Fruit fly (Drosophila melanogaster): ENCODE measurements around the gene jp.

dm6 chr2L:9565387-9565786 lies 1.2 kb downstream of the jp start, which contains the start of gene CG46468:
- no peak for TF ChIP-seq achi (GFP tag; optimal IDR thresholded peaks at IDR 0.05)
- TF ChIP-seq Hr39 (GFP tag; optimal IDR thresholded peaks at IDR 0.05), result no peak
- TF ChIP-seq CG6276 (GFP tag; optimal IDR thresholded peaks at IDR 0.05), result no peak
- TF ChIP-seq CG16779 (tag; optimal IDR thresholded peaks at IDR 0.05), result no peak
- TF ChIP-seq dac (GFP tag; optimal IDR thresholded peaks at IDR 0.05), result no peak
- no peak for TF ChIP-seq CG11762 (GFP tag; optimal IDR thresholded peaks at IDR 0.05; ENCODE audit: insufficient read depth)
- no peak for TF ChIP-seq CG9139 (GFP tag; optimal IDR thresholded peaks at IDR 0.05)
- no peak for TF ChIP-seq CG11294 (GFP tag; IDR thresholded peaks at IDR 0.05)

All from whole organism, prepupa.